Fruit fly (Drosophila melanogaster): ENCODE measurements around the gene CG13481.

The CG13481 gene

DNA sequence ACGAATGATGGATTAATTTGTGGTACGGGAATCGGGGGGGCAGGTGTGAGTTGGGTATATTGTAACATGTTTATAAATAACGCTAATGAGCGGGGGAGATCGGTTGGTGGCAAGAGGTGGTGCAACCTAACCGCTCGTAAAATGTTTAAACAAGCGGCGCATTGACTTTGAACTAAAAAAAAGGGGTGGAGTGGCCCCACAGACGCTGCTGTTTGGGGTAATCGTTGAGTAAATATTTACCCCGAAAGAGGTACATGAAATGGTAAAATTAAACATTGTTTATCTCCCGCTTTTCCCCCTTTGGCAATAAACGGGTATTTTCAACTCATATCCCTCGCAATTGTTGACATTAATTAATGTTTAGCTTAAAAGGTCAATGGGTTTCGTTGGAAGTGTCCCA lies 3.4 kb downstream of the CG13481 start:
- no peak for TF ChIP-seq Sin3A (optimal IDR thresholded peaks at IDR 0.05)
- no peak for TF ChIP-seq h (optimal IDR thresholded peaks at IDR 0.05)
- no peak for TF ChIP-seq ttk (optimal IDR thresholded peaks at IDR 0.05)
- no peak for TF ChIP-seq insv (optimal IDR thresholded peaks at IDR 0.05)
- TF ChIP-seq psq (optimal IDR thresholded peaks at IDR 0.05) = no peak
- TF ChIP-seq Myc (optimal IDR thresholded peaks at IDR 0.05) = no peak

DNA sequence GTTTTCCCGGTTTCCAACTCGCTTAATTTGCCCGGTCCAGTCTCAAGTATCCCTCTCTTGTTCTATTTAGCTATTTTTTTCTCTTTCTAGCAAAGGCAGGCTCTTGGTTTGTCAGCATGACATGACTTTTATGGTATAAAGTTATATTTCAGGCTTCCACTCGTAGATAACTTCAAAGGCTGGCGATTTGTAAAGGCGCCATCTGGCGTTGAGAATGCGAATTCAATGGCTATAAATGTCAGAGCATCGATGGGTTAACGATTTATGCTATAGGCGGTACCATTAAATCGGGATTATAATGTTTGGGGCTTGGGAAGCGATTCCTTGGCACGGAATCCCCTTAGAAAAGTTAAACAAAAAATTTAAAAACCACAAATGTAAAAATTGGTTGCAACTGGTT lies 4.1 kb downstream of the CG13481 start:
- no peak for TF ChIP-seq Myc (optimal IDR thresholded peaks at IDR 0.05)
- TF ChIP-seq Sin3A (optimal IDR thresholded peaks at IDR 0.05) = no peak
- TF ChIP-seq psq (optimal IDR thresholded peaks at IDR 0.05) = no peak
- TF ChIP-seq insv (optimal IDR thresholded peaks at IDR 0.05) = no peak
- no peak for TF ChIP-seq h (optimal IDR thresholded peaks at IDR 0.05)
- TF ChIP-seq ttk (optimal IDR thresholded peaks at IDR 0.05) = no peak

DNA sequence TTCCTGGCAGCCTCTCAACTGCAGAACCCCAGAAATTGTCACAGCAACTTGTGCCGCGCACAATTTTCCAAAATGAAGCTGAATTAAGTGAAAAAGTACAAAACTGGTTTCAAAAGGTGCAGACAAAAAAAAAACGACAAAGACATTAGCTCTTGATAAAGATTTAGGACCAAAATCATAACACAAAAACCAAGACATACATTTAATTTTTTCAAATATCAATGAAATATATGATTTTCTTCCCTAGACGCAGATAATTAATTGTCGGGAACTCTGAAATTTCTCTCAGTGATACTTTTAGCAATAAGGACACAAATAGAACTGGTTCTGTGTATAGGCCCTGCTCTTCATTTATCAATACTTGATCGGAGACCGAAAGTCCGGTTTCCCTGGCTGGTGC lies 4.8 kb downstream of the CG13481 start:
- no peak for TF ChIP-seq Myc (optimal IDR thresholded peaks at IDR 0.05)
- TF ChIP-seq Sin3A (optimal IDR thresholded peaks at IDR 0.05) = no peak
- TF ChIP-seq h (optimal IDR thresholded peaks at IDR 0.05) = no peak
- no peak for TF ChIP-seq psq (optimal IDR thresholded peaks at IDR 0.05)
- TF ChIP-seq ttk (optimal IDR thresholded peaks at IDR 0.05) = no peak
- no peak for TF ChIP-seq insv (optimal IDR thresholded peaks at IDR 0.05)

DNA sequence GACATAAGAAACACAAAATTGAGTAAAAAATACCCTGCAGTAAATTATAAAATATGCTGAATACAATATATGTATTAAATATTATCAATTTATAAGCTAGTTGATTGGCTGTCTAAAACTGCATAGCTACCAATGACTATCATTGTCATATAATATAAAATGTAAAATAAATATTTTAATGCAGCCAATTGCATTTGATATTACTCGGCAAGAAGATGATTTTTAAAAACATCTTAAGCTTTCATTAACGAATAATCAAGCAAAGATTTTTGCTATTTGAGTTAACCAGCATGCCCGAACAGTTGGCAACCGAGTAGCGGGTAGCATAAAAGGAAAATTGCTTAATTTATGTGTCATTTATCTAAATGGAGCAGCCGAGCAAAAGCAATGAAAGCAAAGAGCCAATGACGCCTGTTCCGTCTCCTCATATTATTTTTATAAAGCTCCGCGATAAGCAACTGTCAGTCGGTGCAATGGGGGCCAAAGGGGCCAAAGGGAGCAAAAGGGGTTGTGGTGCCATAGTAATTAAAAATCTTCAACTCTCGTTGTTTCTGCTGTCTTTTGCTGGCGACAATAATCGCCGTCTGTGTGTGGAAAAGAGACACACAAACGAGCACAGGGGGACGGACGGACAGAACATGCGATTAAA lies 6.3 kb downstream of the CG13481 start:
- TF ChIP-seq Myc (optimal IDR thresholded peaks at IDR 0.05) = no peak
- no peak for TF ChIP-seq insv (optimal IDR thresholded peaks at IDR 0.05)
- no peak for TF ChIP-seq psq (optimal IDR thresholded peaks at IDR 0.05)
- no peak for TF ChIP-seq Sin3A (optimal IDR thresholded peaks at IDR 0.05)
- TF ChIP-seq h (optimal IDR thresholded peaks at IDR 0.05) = no peak
- no peak for TF ChIP-seq ttk (optimal IDR thresholded peaks at IDR 0.05)

DNA sequence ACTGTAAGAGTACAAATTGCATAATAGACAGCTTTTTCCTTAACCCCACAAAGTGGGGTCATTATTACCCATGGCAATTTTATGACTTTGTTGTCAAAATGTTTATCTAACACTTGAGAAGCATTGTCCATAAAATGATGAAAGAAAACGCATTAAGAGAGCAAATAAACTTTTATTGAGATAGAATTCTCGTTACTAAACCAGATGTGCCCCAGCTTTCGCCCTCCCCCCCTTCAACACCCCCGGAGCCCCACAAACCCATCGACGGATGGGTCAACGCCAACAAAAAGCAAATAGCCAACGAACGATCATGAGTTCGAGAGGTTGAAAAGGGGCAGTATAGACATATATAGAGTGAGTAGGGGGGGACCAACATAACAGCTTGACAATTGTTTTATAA lies 6.8 kb downstream of the CG13481 start:
- TF ChIP-seq psq (optimal IDR thresholded peaks at IDR 0.05) = no peak
- no peak for TF ChIP-seq h (optimal IDR thresholded peaks at IDR 0.05)
- no peak for TF ChIP-seq Myc (optimal IDR thresholded peaks at IDR 0.05)
- no peak for TF ChIP-seq insv (optimal IDR thresholded peaks at IDR 0.05)
- no peak for TF ChIP-seq ttk (optimal IDR thresholded peaks at IDR 0.05)
- TF ChIP-seq Sin3A (optimal IDR thresholded peaks at IDR 0.05) = no peak

DNA sequence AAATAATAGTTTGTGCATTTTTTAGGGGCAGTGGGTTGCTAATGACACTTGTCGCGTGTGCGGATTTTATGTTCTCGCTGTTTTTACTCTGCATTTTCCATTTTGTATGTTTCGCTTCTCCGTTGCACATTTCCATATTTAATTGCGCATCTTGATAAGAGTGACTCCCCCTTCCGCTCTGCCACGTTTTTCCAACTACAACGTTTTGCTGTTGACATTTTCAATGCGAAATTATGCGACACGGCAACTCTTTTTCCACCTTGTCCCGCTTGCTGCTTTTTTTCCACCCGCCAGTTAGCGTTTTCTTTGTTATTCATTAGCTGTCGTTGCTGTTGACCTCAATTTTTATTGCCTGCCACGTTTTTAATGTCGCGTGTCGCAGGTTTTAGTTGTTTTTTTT lies 7.5 kb downstream of the CG13481 start:
- TF ChIP-seq h (optimal IDR thresholded peaks at IDR 0.05) = no peak
- TF ChIP-seq Sin3A (optimal IDR thresholded peaks at IDR 0.05) = no peak
- no peak for TF ChIP-seq insv (optimal IDR thresholded peaks at IDR 0.05)

DNA sequence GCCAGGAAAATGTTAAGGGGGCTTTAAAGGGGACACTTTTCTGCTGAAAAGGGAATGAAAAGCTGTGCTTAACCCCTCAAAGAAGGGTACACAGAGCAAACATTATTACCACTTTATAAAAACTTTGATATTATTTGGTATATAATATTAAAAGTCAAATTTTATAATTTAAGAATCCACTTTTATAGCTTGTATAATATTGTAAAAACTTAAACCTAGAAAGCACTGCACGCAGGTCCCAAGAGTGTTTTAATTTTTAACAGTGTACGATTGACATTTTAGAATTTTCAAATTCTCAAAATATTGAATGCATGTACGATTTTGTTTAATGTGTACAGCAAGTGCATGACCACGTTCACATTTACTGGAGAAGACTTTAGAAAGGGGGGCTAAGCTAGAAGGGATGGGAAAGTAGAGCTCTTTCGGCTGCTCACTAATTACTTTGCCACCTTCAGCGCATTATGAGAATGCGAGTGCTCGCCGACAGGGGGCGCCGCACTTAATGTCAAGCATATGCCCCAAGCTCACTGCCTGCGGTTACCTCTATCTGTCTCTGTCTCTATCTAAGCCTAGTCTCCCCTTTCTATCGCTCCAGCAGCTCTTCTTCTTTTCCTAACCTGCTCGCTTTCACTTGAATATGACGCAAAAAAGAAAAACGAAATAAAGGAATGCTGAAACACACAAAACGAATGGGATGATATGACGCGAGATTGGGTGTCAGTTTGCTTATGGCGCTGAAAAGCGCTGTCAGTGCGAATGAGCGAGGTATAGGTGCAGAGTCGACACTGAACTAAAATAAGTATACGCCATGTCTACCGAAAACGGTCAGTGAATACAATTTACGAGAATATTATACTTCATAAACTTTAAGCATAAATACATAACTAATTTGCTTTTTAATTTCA lies 9.4 kb downstream of the CG13481 start:
- TF ChIP-seq insv (optimal IDR thresholded peaks at IDR 0.05) = no peak
- TF ChIP-seq Sin3A (optimal IDR thresholded peaks at IDR 0.05) = no peak
- TF ChIP-seq h (optimal IDR thresholded peaks at IDR 0.05) = no peak
- TF ChIP-seq psq (optimal IDR thresholded peaks at IDR 0.05) = no peak
- TF ChIP-seq Myc (optimal IDR thresholded peaks at IDR 0.05) = no peak
- no peak for TF ChIP-seq ttk (optimal IDR thresholded peaks at IDR 0.05)

DNA sequence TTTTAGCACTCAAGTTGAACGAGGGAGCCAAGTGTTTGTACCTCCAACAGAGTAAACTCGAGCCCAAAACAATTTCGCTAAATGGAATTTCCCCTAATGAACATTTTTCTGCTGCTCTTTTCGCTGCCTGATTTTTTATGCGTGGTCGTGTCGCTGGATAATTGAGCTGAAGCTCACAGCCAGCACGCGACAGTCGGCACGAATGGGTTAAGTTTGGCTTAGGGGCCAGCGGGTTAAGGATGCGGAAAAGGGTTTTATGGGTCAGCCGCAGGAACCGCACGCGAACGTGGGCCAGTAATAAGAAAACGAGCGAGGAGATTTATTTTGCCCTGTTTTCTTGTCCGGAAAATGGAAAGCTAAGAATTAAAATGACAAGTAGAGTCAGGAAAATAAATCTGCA lies 10.6 kb downstream of the CG13481 start:
- TF ChIP-seq insv (optimal IDR thresholded peaks at IDR 0.05) (no peak), h (optimal IDR thresholded peaks at IDR 0.05) (no peak), psq (optimal IDR thresholded peaks at IDR 0.05) (no peak), Sin3A (optimal IDR thresholded peaks at IDR 0.05) (no peak), ttk (optimal IDR thresholded peaks at IDR 0.05) (no peak), Myc (optimal IDR thresholded peaks at IDR 0.05) (no peak)

DNA sequence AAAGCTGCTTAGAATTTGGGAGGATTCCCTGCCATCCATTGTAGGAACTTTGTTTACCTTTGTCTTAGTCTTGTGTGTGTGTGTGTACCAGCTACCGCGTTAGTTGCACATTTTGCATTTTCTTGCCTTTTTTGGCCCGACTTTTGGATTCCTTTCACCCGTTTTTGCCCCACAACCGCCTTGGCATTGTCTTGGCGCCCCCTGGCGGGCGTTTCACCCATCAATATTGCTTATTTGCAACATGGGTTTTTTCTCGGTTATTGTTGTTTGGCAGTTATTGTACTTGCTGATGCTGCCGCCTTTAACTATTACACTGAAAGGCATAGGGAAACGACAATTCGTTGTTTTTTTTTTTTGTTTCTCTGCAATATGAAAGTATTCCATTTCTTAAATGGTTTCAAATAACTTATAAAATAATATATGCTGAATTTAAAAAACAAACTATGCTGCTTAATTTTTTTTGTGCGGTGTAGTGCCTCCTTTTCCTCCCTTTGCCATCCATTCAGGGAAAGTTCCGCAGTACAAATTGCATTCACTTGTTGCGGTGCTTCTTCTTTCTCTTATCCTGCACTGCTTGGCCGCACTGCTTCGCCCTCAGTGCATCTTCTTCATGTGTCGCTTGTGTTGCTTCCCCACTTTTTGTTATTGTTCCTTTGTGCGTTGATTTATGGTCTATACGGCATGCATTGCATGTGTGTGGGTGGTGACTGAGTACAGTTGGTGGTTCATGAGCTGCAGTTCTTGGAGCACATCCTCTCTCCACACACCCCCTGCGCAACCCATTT lies 12.8 kb downstream of the CG13481 start:
- no peak for TF ChIP-seq Myc (optimal IDR thresholded peaks at IDR 0.05)
- TF ChIP-seq h (optimal IDR thresholded peaks at IDR 0.05) = no peak
- no peak for TF ChIP-seq psq (optimal IDR thresholded peaks at IDR 0.05)
- TF ChIP-seq ttk (optimal IDR thresholded peaks at IDR 0.05) = no peak
- no peak for TF ChIP-seq insv (optimal IDR thresholded peaks at IDR 0.05)
- no peak for TF ChIP-seq Sin3A (optimal IDR thresholded peaks at IDR 0.05)

DNA sequence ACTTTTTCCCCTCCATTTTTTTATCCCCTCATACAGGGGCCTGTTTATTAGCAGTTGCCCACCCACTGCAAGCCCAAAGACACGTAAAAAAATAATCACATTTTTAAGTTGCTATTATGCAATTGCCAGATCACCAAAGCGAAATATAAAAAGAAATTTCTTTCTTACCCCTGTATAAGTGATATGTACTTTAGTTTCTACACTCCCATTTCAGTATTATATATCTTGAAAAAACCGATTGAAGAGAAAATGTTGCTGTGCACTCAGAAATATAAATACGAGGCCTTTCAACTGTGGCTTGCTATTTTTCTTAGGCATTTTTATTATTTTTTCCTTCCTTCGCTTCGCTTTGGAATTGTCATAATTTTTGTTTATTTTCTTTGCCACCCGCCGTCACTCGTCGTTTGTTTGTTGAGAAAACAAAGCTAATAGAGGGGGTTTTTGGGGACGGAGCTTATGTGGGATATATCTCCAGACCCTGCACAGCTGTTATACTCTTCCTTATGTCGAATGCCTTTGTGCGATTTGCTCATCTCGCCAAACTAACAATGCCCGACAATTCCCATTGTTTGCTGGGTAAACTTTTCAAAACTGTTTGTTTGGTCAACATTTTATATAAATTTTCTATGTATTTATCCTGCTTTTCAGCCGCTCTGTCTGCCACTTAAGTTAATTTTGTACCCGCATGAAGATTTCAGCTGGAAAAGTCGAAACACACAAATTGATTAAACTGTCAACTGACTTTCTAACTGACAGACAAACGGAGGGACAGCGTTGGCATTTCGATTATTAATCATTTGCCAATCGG lies 15.0 kb downstream of the CG13481 start:
- TF ChIP-seq Myc (optimal IDR thresholded peaks at IDR 0.05) (no peak), h (optimal IDR thresholded peaks at IDR 0.05) (no peak), Sin3A (optimal IDR thresholded peaks at IDR 0.05) (no peak), insv (optimal IDR thresholded peaks at IDR 0.05) (no peak), ttk (optimal IDR thresholded peaks at IDR 0.05) (no peak), psq (optimal IDR thresholded peaks at IDR 0.05) (no peak)

DNA sequence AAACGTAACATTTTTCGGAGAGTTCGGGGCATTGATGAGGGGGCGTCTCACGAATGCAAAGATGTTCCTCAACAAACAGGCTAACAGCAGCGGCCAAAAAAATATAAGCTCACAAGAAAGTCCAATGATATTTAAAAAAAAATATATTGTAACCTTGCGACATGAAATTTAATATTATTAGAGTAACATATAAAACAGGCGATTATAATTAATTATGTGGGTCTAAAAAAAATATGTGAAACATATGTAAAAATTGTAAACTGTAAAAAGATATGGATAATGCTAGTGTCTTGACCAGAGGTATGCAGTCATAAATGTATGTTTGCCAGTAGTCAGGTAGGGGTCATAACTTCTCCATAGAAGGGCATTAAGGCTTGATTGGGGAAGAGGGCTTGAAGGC lies 16.3 kb downstream of the CG13481 start:
- TF ChIP-seq insv (optimal IDR thresholded peaks at IDR 0.05) (no peak), psq (optimal IDR thresholded peaks at IDR 0.05) (no peak), ttk (optimal IDR thresholded peaks at IDR 0.05) (no peak), h (optimal IDR thresholded peaks at IDR 0.05) (no peak), Myc (optimal IDR thresholded peaks at IDR 0.05) (no peak), Sin3A (optimal IDR thresholded peaks at IDR 0.05) (no peak)

Data from Kc167 (cell line).